Worm (Caenorhabditis elegans) whole organism, L1 larva: Measurements from ENCODE around the gene rme-1.

Experiments
- C04F5.9 ChIP-seq: sonication (generic microtip); optimal IDR thresholded peaks from 2 replicates; lab custom pipeline; 2016; ENCODE audit warnings: missing genetic modification characterization, missing compliant biosample characterization
- C34B4.2 ChIP-seq: sonication (generic microtip); optimal IDR thresholded peaks from 2 replicates; lab custom pipeline; 2017; ENCODE audit warnings: mild to moderate bottlenecking, missing genetic modification characterization, missing compliant biosample characterization
- alr-1 ChIP-seq: fragments of 200-800 bp; sonication (Bioruptor generic); optimal IDR thresholded peaks from 2 replicates; lab custom pipeline; 2018; ENCODE audit warnings: borderline replicate concordance, mild to moderate bottlenecking, missing genetic modification characterization, missing compliant biosample characterization
- aly-2 ChIP-seq: fragments of 150-350 bp; optimal IDR thresholded peaks from 2 replicates; lab custom pipeline; 2014; ENCODE audit warnings: missing biosample characterization, missing genetic modification characterization
- ama-1 ChIP-seq: fragments of 150-350 bp; optimal IDR thresholded peaks from 2 replicates; lab custom pipeline; 2014
- blmp-1 ChIP-seq: fragments of 150-350 bp; optimal IDR thresholded peaks from 2 replicates; lab custom pipeline; 2014; ENCODE audit warnings: missing biosample characterization, missing genetic modification characterization
- ceh-63 ChIP-seq: fragments of 200-800 bp; sonication (Bioruptor generic); optimal IDR thresholded peaks from 2 replicates; lab custom pipeline; 2018; ENCODE audit warnings: mild to moderate bottlenecking, missing genetic modification characterization, missing compliant biosample characterization
- ceh-8 ChIP-seq: fragments of 200-800 bp; sonication (Bioruptor generic); optimal IDR thresholded peaks from 2 replicates; lab custom pipeline; 2018; ENCODE audit warnings: mild to moderate bottlenecking, missing genetic modification characterization, moderate library complexity, missing compliant biosample characterization
- ceh-82 ChIP-seq, 3 experiments: fragments of 150-350 bp in 1 of 3; sonication (generic microtip) in 2 of 3; optimal IDR thresholded peaks; 2 replicates each; lab custom pipeline; 2014 to 2017; ENCODE audit warnings: missing biosample characterization in 3 of 3, missing genetic modification characterization in 3 of 3
- ceh-88 ChIP-seq: fragments of 200-800 bp; sonication (Bioruptor generic); IDR thresholded peaks from 2 replicates; pipeline ENCODE4 v1.3.6; 2022; ENCODE audit warnings: missing genetic modification characterization, missing compliant biosample characterization
- efl-1 ChIP-seq, 4 experiments: fragments of 150-350 bp; optimal IDR thresholded peaks in 3 of 4; peaks in 1 of 4; 1 replicate in 1 of 4; 2 replicates in 3 of 4; lab custom pipeline; 2014; ENCODE audit warnings: missing biosample characterization in 2 of 4, missing genetic modification characterization in 2 of 4, missing genetic modification reagents in 2 of 4
- egl-13 ChIP-seq: sonication (generic microtip); optimal IDR thresholded peaks from 2 replicates; lab custom pipeline; 2016; ENCODE audit warnings: missing genotype, missing genetic modification reagents, missing genetic modification characterization, missing compliant biosample characterization
- egl-27 ChIP-seq, 2 experiments: fragments of 150-350 bp in 1 of 2; sonication (generic microtip); optimal IDR thresholded peaks; 3 replicates each; lab custom pipeline; 2017 to 2018; ENCODE audit warnings: missing biosample characterization in 2 of 2, missing genetic modification characterization in 2 of 2, missing genetic modification reagents in 2 of 2
- elt-2 ChIP-seq: sonication (generic microtip); optimal IDR thresholded peaks from 2 replicates; lab custom pipeline; 2016; ENCODE audit warnings: missing genetic modification characterization, mild to moderate bottlenecking, inconsistent platforms, missing compliant biosample characterization, missing genetic modification reagents
- elt-3 ChIP-seq, 6 experiments: fragments of 150-350 bp in 1 of 6; sonication (generic microtip); optimal IDR thresholded peaks; 2 replicates each; lab custom pipeline; 2017 to 2018; ENCODE audit warnings: missing biosample characterization in 6 of 6, missing genetic modification characterization in 6 of 6, inconsistent platforms in 1 of 6
- ets-5 ChIP-seq: fragments of 200-800 bp; sonication (Bioruptor generic); IDR thresholded peaks from 2 replicates; pipeline ENCODE4 v1.3.6; 2022; ENCODE audit warnings: missing genetic modification characterization, missing compliant biosample characterization
- fkh-4 ChIP-seq: sonication (generic microtip); optimal IDR thresholded peaks from 2 replicates; lab custom pipeline; 2016; ENCODE audit warnings: missing compliant biosample characterization, missing genetic modification characterization, borderline replicate concordance
- hlh-17 ChIP-seq: fragments of 200-800 bp; sonication (Bioruptor generic); optimal IDR thresholded peaks from 2 replicates; lab custom pipeline; 2018; ENCODE audit warnings: missing genetic modification characterization, mild to moderate bottlenecking, missing compliant biosample characterization, moderate library complexity, borderline replicate concordance
- hlh-4 ChIP-seq: sonication (generic microtip); optimal IDR thresholded peaks from 2 replicates; lab custom pipeline; 2016; ENCODE audit warnings: mild to moderate bottlenecking, missing genetic modification characterization, missing compliant biosample characterization
- hpl-2 ChIP-seq: fragments of 150-350 bp; optimal IDR thresholded peaks from 2 replicates; lab custom pipeline; 2014; ENCODE audit warnings: missing biosample characterization, missing genetic modification reagents, missing genetic modification characterization
- isw-1 ChIP-seq: fragments of 200-800 bp; sonication (Bioruptor generic); IDR thresholded peaks from 2 replicates; pipeline ENCODE4 v1.3.6; 2022; ENCODE audit warnings: missing genetic modification characterization, missing compliant biosample characterization
- jun-1 ChIP-seq: fragments of 150-350 bp; optimal IDR thresholded peaks from 2 replicates; lab custom pipeline; 2014; ENCODE audit warnings: missing biosample characterization, missing genetic modification reagents, missing genetic modification characterization
- lin-13 ChIP-seq: fragments of 150-350 bp; optimal IDR thresholded peaks from 2 replicates; lab custom pipeline; 2014; ENCODE audit warnings: missing biosample characterization, missing genetic modification reagents, missing genetic modification characterization
- lin-14 ChIP-seq: fragments of 200-800 bp; sonication (Bioruptor generic); optimal IDR thresholded peaks from 2 replicates; lab custom pipeline; 2018; ENCODE audit warnings: mild to moderate bottlenecking, missing genetic modification characterization, moderate library complexity, missing compliant biosample characterization
- lin-15B ChIP-seq: fragments of 150-350 bp; sonication (generic microtip); optimal IDR thresholded peaks from 3 replicates; lab custom pipeline; 2014; ENCODE audit warnings: missing biosample characterization, missing genetic modification characterization
- lir-3 ChIP-seq: sonication (generic microtip); optimal IDR thresholded peaks from 2 replicates; lab custom pipeline; 2016; ENCODE audit warnings: mild to moderate bottlenecking, missing genetic modification characterization, moderate library complexity, missing compliant biosample characterization; ENCODE audit not compliant: poor library complexity
- mab-9 ChIP-seq: fragments of 200-800 bp; sonication (Bioruptor generic); IDR thresholded peaks from 2 replicates; pipeline ENCODE4 v1.3.6; 2022; ENCODE audit warnings: missing genetic modification reagents, missing genetic modification characterization, missing compliant biosample characterization
- nhr-12 ChIP-seq: sonication (generic microtip); optimal IDR thresholded peaks from 2 replicates; lab custom pipeline; 2017; ENCODE audit warnings: missing biosample characterization, missing genetic modification characterization
- nhr-20 ChIP-seq: sonication (generic microtip); optimal IDR thresholded peaks from 2 replicates; lab custom pipeline; 2016; ENCODE audit warnings: mild to moderate bottlenecking, missing genetic modification characterization, missing compliant biosample characterization
- nhr-237 ChIP-seq: fragments of 150-350 bp; optimal IDR thresholded peaks from 2 replicates; lab custom pipeline; 2014; ENCODE audit warnings: missing biosample characterization, missing genetic modification characterization
- nhr-28 ChIP-seq: fragments of 150-350 bp; optimal IDR thresholded peaks from 2 replicates; lab custom pipeline; 2014; ENCODE audit warnings: missing biosample characterization, missing genetic modification characterization
- nhr-47 ChIP-seq: sonication (generic microtip); optimal IDR thresholded peaks from 2 replicates; lab custom pipeline; 2016; ENCODE audit warnings: mild to moderate bottlenecking, missing genetic modification characterization, moderate library complexity, missing compliant biosample characterization
- nhr-76 ChIP-seq: sonication (generic microtip); optimal IDR thresholded peaks from 2 replicates; lab custom pipeline; 2017; ENCODE audit warnings: missing biosample characterization, missing genetic modification characterization
- nhr-85 ChIP-seq: sonication (generic microtip); peaks from one replicate; lab custom pipeline; 2016; ENCODE audit warnings: missing genetic modification characterization, inconsistent platforms, missing compliant biosample characterization
- nhr-90 ChIP-seq: sonication (generic microtip); optimal IDR thresholded peaks from 2 replicates; lab custom pipeline; 2016; ENCODE audit warnings: mild to moderate bottlenecking, missing genetic modification characterization, missing compliant biosample characterization; ENCODE audit not compliant: poor library complexity
- pag-3 ChIP-seq: sonication (generic microtip); optimal IDR thresholded peaks from 2 replicates; lab custom pipeline; 2017; ENCODE audit warnings: missing genetic modification characterization, mild to moderate bottlenecking, missing compliant biosample characterization, antibody characterized with exemption, borderline replicate concordance; ENCODE audit not compliant: insufficient read depth
- pax-3 ChIP-seq: fragments of 200-800 bp; sonication (Bioruptor generic); optimal IDR thresholded peaks from 2 replicates; lab custom pipeline; 2018; ENCODE audit warnings: mild to moderate bottlenecking, missing genetic modification characterization, moderate library complexity, missing compliant biosample characterization
- pqm-1 ChIP-seq: sonication (generic microtip); optimal IDR thresholded peaks from 3 replicates; lab custom pipeline; 2017; ENCODE audit warnings: missing biosample characterization, missing genetic modification characterization
- rnt-1 ChIP-seq: sonication (generic microtip); optimal IDR thresholded peaks from 2 replicates; lab custom pipeline; 2016; ENCODE audit warnings: mild to moderate bottlenecking, missing genetic modification characterization, moderate library complexity, missing compliant biosample characterization
- snu-23 ChIP-seq: sonication (generic microtip); optimal IDR thresholded peaks from 2 replicates; lab custom pipeline; 2016; ENCODE audit warnings: missing genetic modification characterization, missing compliant biosample characterization
- tbx-2 ChIP-seq: sonication (generic microtip); optimal IDR thresholded peaks from 2 replicates; lab custom pipeline; 2016; ENCODE audit warnings: missing genetic modification characterization, missing compliant biosample characterization
- unc-130 ChIP-seq: fragments of 150-350 bp; optimal IDR thresholded peaks from 2 replicates; lab custom pipeline; 2017; ENCODE audit warnings: missing biosample characterization, missing genetic modification characterization, inconsistent platforms
- unc-30 ChIP-seq: sonication (generic microtip); optimal IDR thresholded peaks from 2 replicates; lab custom pipeline; 2017; ENCODE audit warnings: missing biosample characterization, missing genetic modification characterization
- unc-86 ChIP-seq: sonication (generic microtip); optimal IDR thresholded peaks from 2 replicates; lab custom pipeline; 2016; ENCODE audit warnings: missing genetic modification characterization, missing compliant biosample characterization
- unc-98 ChIP-seq: fragments of 200-800 bp; sonication (Bioruptor generic); IDR thresholded peaks from 2 replicates; pipeline ENCODE4 v1.3.6; 2022; ENCODE audit warnings: missing genetic modification characterization, missing compliant biosample characterization

The rme-1 gene

DNA sequence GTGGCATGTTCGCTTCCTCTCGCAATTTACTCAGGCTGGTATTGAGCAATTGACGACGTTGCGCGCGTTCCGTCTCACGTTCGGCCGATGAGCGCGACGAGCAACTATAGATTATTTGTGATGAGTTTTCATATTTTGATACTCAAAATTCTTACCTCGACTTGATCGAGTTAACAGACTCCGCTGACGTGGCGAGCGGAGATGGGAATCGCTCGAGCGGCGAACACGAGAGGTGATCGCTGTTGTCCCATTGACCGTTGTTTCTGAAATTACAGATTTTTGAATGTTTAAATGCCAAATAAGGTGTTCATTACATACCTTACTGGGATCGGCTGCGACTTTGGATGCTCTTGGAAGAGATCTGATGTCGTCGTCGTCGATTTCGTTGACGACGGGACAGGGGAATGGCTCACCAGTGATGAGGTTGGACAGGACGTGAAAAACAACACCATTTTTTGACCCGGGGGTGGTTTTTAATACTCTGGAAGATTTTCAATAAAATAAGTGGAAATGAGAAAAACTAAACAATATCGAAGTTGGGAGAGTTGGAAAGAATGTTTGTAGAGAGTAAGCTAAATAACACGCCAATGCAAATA, 17.9 kb downstream of the rme-1 start, which contains the start of gene W06H8.6 (continued):
- TF ChIP-seq pag-3 (tag; lab: Kevin White, UChicago) (no peak), pqm-1 (tag; lab: Kevin White, UChicago) (no peak), nhr-90 (tag; lab: Kevin White, UChicago) (peak; percentile 39), unc-86 (tag; lab: Kevin White, UChicago) (no peak), nhr-47 (tag; lab: Kevin White, UChicago) (no peak), efl-1 (optimal IDR thresholded peaks at IDR 0.05; lab: Kevin White, UChicago) (no peak), efl-1 (GFP tag; optimal IDR thresholded peaks at IDR 0.05 in 1 of 2; lab: Kevin White, UChicago) (peak in 1 of 2 experiments; percentile 81), pax-3 (tag; lab: Kevin White, UChicago) (peak; percentile 46), hlh-17 (no peak), ama-1 (lab: Kevin White, UChicago) (peak; percentile 25), unc-130 (no peak)

- peak; percentile 99 for TF ChIP-seq tbx-2
- peak; percentile 34 for TF ChIP-seq blmp-1 (tag; lab: Kevin White, UChicago)
- peak; percentile 95 for TF ChIP-seq jun-1 (tag; lab: Kevin White, UChicago)
- TF ChIP-seq elt-3 (tag; optimal IDR thresholded peaks at IDR 0.05; lab: Kevin White, UChicago) = peak in 3 of 6 experiments; percentile 42 to 73 (median 68)
- TF ChIP-seq isw-1 (GFP tag; lab: Robert Waterston, UW) = peak; percentile 92
- no peak for TF ChIP-seq ets-5 (GFP tag; lab: Robert Waterston, UW)
- peak; percentile 38 for TF ChIP-seq C04F5.9 (tag; lab: Kevin White, UChicago)
- peak; percentile 76 to 96 (median 79) for TF ChIP-seq ceh-82 (tag; optimal IDR thresholded peaks at IDR 0.05; lab: Kevin White, UChicago)
- no peak for TF ChIP-seq ceh-63 (GFP tag; lab: Kevin White, UChicago)
- TF ChIP-seq efl-1 (optimal IDR thresholded peaks at IDR 0.05; lab: Kevin White, UChicago) = peak; percentile 83 to 89
- TF ChIP-seq efl-1 (GFP tag; optimal IDR thresholded peaks at IDR 0.05 in 1 of 2; lab: Kevin White, UChicago) = peak; percentile 47 to 95
- TF ChIP-seq egl-27 (tag; optimal IDR thresholded peaks at IDR 0.05; lab: Kevin White, UChicago) = peak; percentile 78 to 94
- TF ChIP-seq C34B4.2 (tag; lab: Kevin White, UChicago) = no peak
- peak; percentile 99 for TF ChIP-seq snu-23 (GFP tag; lab: Kevin White, UChicago)
- peak; percentile 99 for TF ChIP-seq nhr-20 (tag; lab: Kevin White, UChicago)
- TF ChIP-seq nhr-76 (tag; lab: Kevin White, UChicago) = peak; percentile 89
- no peak for TF ChIP-seq alr-1 (tag; lab: Kevin White, UChicago)
- TF ChIP-seq lir-3 = peak; percentile 88
- peak; percentile 92 for TF ChIP-seq lin-13 (GFP tag; lab: Kevin White, UChicago)
- peak; percentile 46 for TF ChIP-seq aly-2 (tag; lab: Kevin White, UChicago)
- peak; percentile 61 for TF ChIP-seq nhr-237
- peak; percentile 99 for TF ChIP-seq lin-14 (GFP tag; lab: Kevin White, UChicago)
- peak; percentile 21 for TF ChIP-seq lin-15B
- TF ChIP-seq elt-2 (tag; lab: Kevin White, UChicago) = peak; percentile 80
- peak; percentile 1 for TF ChIP-seq nhr-28
- TF ChIP-seq nhr-47 (tag; lab: Kevin White, UChicago) = peak; percentile 98
- TF ChIP-seq fkh-4 = peak; percentile 87
- TF ChIP-seq pax-3 (tag; lab: Kevin White, UChicago) = peak; percentile 97
- peak; percentile 98 for TF ChIP-seq egl-13
- TF ChIP-seq nhr-85 (tag; lab: Kevin White, UChicago) = peak; percentile 99
- peak; percentile 93 for TF ChIP-seq ceh-8
- TF ChIP-seq unc-30 (tag; lab: Kevin White, UChicago) = no peak
- peak; percentile 94 for TF ChIP-seq mab-9
- TF ChIP-seq rnt-1 (tag; lab: Kevin White, UChicago) = peak; percentile 92
- TF ChIP-seq hlh-4 (tag; lab: Kevin White, UChicago) = no peak
- no peak for TF ChIP-seq pag-3 (tag; lab: Kevin White, UChicago)
- TF ChIP-seq nhr-12 (tag; lab: Kevin White, UChicago) = no peak
- TF ChIP-seq unc-98 = peak; percentile 60
- TF ChIP-seq ceh-88 = peak; percentile 94
- TF ChIP-seq hpl-2 = peak; percentile 92
- TF ChIP-seq nhr-90 (tag; lab: Kevin White, UChicago) = peak; percentile 91
Measured at ce11 chrV:6227326-6228246, 18.9 kb downstream of the rme-1 start.
